Worm (Caenorhabditis elegans): ENCODE measurements around the gene F46F2.3.

Gene F46F2.3

ce11 chrX:15280318-15280717 lies 20.2 kb upstream of the F46F2.3 start:
- TF ChIP-seq lin-13 (tag; optimal IDR thresholded peaks at IDR 0.05): no peak

ce11 chrX:15279301-15279700 lies 19.2 kb upstream of the F46F2.3 start:
- TF ChIP-seq M03D4.4 (tag; optimal IDR thresholded peaks at IDR 0.05) (peak; percentile 7), sptf-1 (tag; optimal IDR thresholded peaks at IDR 0.05) (peak; percentile 58), mls-2 (tag; optimal IDR thresholded peaks at IDR 0.05) (peak; percentile 1), cnd-1 (tag; optimal IDR thresholded peaks at IDR 0.05) (peak; percentile 20), nhr-237 (tag; optimal IDR thresholded peaks at IDR 0.05) (peak; percentile 41), pha-4 (tag; optimal IDR thresholded peaks at IDR 0.05) (peak; percentile 67), unc-62 (GFP tag; optimal IDR thresholded peaks at IDR 0.05) (no peak), unc-120 (tag; optimal IDR thresholded peaks at IDR 0.05; ENCODE audit: poor library complexity, severe bottlenecking) (peak; percentile 33), ceh-43 (GFP tag; optimal IDR thresholded peaks at IDR 0.05) (no peak)

ce11 chrX:15278593-15278992 lies 18.5 kb upstream of the F46F2.3 start:
- TF ChIP-seq nhr-76 (tag; optimal IDR thresholded peaks at IDR 0.05) (no peak), pha-4 (tag; optimal IDR thresholded peaks at IDR 0.05) (no peak)

DNA sequence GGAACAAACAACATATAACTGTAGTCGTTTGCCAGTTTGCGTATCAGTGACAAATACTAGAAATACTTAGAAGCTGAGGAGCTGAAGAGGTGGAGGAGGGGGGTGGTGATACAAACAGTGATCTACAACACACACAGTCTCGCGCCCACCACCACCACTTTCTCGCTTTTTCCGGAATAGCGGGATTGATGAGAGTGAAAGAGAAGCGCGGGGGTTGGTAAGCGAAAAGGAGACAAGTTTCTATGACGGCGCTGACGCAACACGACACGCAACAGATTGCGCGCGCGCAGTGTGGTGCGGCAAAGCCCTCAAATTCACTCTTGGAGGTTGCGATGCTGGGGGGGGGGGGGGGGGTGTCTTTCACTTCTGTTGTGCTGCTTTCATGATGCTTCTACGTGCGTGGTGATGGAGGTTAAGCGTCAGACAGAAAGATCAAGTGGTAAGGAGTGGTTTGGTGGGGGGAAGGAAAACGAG lies 17.7 kb upstream of the F46F2.3 start, which contains the start of gene kin-20:
kin-20 (minus strand) TSS at position 51 of the 474 bp plus-strand sequence.
- TF ChIP-seq snpc-4 (tag; optimal IDR thresholded peaks at IDR 0.05) (no peak), ham-2 (GFP tag; optimal IDR thresholded peaks at IDR 0.05) (peak; percentile 82), nhr-12 (tag; optimal IDR thresholded peaks at IDR 0.05) (no peak), ces-1 (GFP tag; optimal IDR thresholded peaks at IDR 0.05) (no peak), cnd-1 (tag; optimal IDR thresholded peaks at IDR 0.05) (peak; percentile 10), flh-1 (GFP tag; optimal IDR thresholded peaks at IDR 0.05) (no peak), bed-3 (GFP tag; optimal IDR thresholded peaks at IDR 0.05) (no peak), sptf-1 (tag; optimal IDR thresholded peaks at IDR 0.05) (peak; percentile 61), lin-13 (tag; optimal IDR thresholded peaks at IDR 0.05) (no peak), tbx-8 (GFP tag; optimal IDR thresholded peaks at IDR 0.05) (no peak), ztf-11 (tag; optimal IDR thresholded peaks at IDR 0.05) (no peak), hlh-1 (tag; optimal IDR thresholded peaks at IDR 0.05) (no peak), mep-1 (tag; optimal IDR thresholded peaks at IDR 0.05) (no peak), nhr-237 (tag; optimal IDR thresholded peaks at IDR 0.05) (peak; percentile 0), ceh-43 (GFP tag; optimal IDR thresholded peaks at IDR 0.05) (no peak), mab-5 (tag; optimal IDR thresholded peaks at IDR 0.05) (no peak), elt-1 (tag; optimal IDR thresholded peaks at IDR 0.05; ENCODE audit: borderline replicate concordance, insufficient read depth) (no peak), nhr-28 (tag; optimal IDR thresholded peaks at IDR 0.05) (no peak), zip-8 (tag; optimal IDR thresholded peaks at IDR 0.05) (peak; percentile 81), unc-120 (tag; optimal IDR thresholded peaks at IDR 0.05; ENCODE audit: poor library complexity, severe bottlenecking) (no peak), lsy-2 (tag; optimal IDR thresholded peaks at IDR 0.05) (no peak), sem-2 (GFP tag; optimal IDR thresholded peaks at IDR 0.05) (no peak), nhr-2 (tag; optimal IDR thresholded peaks at IDR 0.05) (no peak), ceh-83 (GFP tag; optimal IDR thresholded peaks at IDR 0.05) (no peak), mls-2 (tag; optimal IDR thresholded peaks at IDR 0.05) (peak; percentile 60), blmp-1 (tag; optimal IDR thresholded peaks at IDR 0.05) (peak; percentile 44), ceh-39 (tag; optimal IDR thresholded peaks at IDR 0.05) (no peak), pha-4 (tag; optimal IDR thresholded peaks at IDR 0.05) (no peak), unc-39 (tag; optimal IDR thresholded peaks at IDR 0.05) (no peak), nhr-76 (tag; optimal IDR thresholded peaks at IDR 0.05) (no peak), unc-62 (GFP tag; optimal IDR thresholded peaks at IDR 0.05) (no peak), M03D4.4 (tag; optimal IDR thresholded peaks at IDR 0.05) (peak; percentile 43), elt-3 (tag; optimal IDR thresholded peaks at IDR 0.05) (no peak), lin-32 (GFP tag; optimal IDR thresholded peaks at IDR 0.05) (no peak), drap-1 (GFP tag; optimal IDR thresholded peaks at IDR 0.05) (no peak)
